Worm (Caenorhabditis elegans) whole organism, early embryonic: Measurements from ENCODE around the gene acs-20.

Experiments used
- B0310.2 ChIP-seq: sonication (generic microtip); optimal IDR thresholded peaks from 2 replicates; lab custom pipeline; 2016; ENCODE audit warnings: mild to moderate bottlenecking, missing genetic modification characterization, missing compliant biosample characterization
- aly-1 ChIP-seq: sonication (generic microtip); optimal IDR thresholded peaks from 2 replicates; lab custom pipeline; 2016; ENCODE audit warnings: missing genetic modification characterization, missing compliant biosample characterization
- ama-1 ChIP-seq: fragments of 150-350 bp; optimal IDR thresholded peaks from 2 replicates; lab custom pipeline; 2014
- ceh-36 ChIP-seq: sonication (generic microtip); optimal IDR thresholded peaks from 2 replicates; lab custom pipeline; 2016; ENCODE audit warnings: missing genetic modification characterization, inconsistent platforms, missing compliant biosample characterization
- ets-7 ChIP-seq: sonication (generic microtip); optimal IDR thresholded peaks from 2 replicates; lab custom pipeline; 2016; ENCODE audit warnings: missing genotype, missing genetic modification characterization, missing compliant biosample characterization
- flt-1 ChIP-seq: fragments of 200-800 bp; sonication (Bioruptor generic); IDR thresholded peaks from 2 replicates; pipeline ENCODE4 v1.3.6; 2022; ENCODE audit warnings: missing genetic modification characterization, missing compliant biosample characterization
- hmbx-1 ChIP-seq: sonication (generic microtip); optimal IDR thresholded peaks from 2 replicates; lab custom pipeline; 2016; ENCODE audit warnings: mild to moderate bottlenecking, missing genetic modification characterization, missing compliant biosample characterization
- pes-1 ChIP-seq: fragments of 200-800 bp; sonication (Bioruptor generic); IDR thresholded peaks from 2 replicates; pipeline ENCODE4 v1.3.6; 2022; ENCODE audit warnings: missing genetic modification reagents, missing genetic modification characterization, missing compliant biosample characterization
- sea-1 ChIP-seq: fragments of 200-800 bp; sonication (Bioruptor generic); conservative IDR thresholded peaks from 2 replicates; pipeline ENCODE4 v1.3.6; 2022; ENCODE audit warnings: missing genetic modification characterization, missing compliant biosample characterization
- tbx-37 ChIP-seq: fragments of 200-800 bp; sonication (Bioruptor generic); conservative IDR thresholded peaks from 2 replicates; pipeline ENCODE4 v1.3.6; 2022; ENCODE audit warnings: missing genetic modification reagents, missing genetic modification characterization, missing compliant biosample characterization
- tra-4 ChIP-seq: sonication (generic microtip); optimal IDR thresholded peaks from 2 replicates; lab custom pipeline; 2017; ENCODE audit warnings: missing genetic modification characterization, missing compliant biosample characterization

DNA sequence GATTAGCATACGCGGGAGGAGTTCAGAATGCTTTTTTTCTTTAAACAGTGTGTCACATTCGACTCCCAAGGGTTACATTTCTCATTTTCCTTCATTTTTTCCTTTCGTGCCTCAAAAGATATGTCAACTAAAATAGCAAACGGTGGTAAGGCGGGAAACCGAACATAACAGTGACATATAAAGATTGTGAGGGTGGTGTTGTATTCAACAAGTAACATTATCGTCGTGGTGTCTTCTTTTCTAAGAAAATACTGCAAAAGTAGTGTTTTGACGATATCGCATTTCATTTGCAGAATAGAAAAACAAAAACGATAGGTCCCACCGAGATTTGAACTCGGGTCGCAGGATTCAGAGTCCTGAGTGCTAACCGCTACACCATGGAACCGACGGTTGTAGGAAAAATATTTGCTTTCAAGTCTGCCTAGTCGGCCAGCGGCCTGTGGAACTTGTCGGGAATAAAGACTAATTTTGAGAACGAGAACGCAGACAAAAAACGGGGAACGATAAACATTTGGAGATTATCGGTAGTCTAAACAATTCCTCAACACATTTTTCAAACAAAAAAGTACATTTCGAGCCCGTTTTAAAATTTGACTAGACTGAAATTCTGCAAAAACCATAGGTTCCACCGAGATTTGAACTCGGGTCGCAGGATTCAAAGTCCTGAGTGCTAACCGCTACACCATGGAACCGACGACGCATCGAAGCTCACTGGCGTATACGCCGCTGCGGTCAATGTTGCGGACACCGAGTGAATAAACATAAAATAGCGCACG lies 18.3 kb upstream of the acs-20 start:
- TF ChIP-seq tbx-37 (GFP tag; lab: Robert Waterston, UW) (peak; percentile 57), ets-7 (no peak), sea-1 (GFP tag; lab: Robert Waterston, UW) (peak; percentile 60; the same call in 1 of the 2 replicates), B0310.2 (no peak), tra-4 (no peak), ama-1 (lab: Kevin White, UChicago) (no peak), flt-1 (GFP tag; lab: Robert Waterston, UW) (peak; percentile 46; the same call in 1 of the 2 replicates), pes-1 (GFP tag; lab: Robert Waterston, UW) (peak; percentile 58; the same call in 1 of the 2 replicates), ceh-36 (tag; lab: Kevin White, UChicago) (peak; percentile 29), hmbx-1 (no peak), aly-1 (tag; lab: Kevin White, UChicago) (no peak)
